Worm (Caenorhabditis elegans): ENCODE measurements around the gene R05F9.7.
A peak's percentile ranks its signal among the peaks of the same experiment; 100 is the strongest.

R05F9.7 gene

DNA sequence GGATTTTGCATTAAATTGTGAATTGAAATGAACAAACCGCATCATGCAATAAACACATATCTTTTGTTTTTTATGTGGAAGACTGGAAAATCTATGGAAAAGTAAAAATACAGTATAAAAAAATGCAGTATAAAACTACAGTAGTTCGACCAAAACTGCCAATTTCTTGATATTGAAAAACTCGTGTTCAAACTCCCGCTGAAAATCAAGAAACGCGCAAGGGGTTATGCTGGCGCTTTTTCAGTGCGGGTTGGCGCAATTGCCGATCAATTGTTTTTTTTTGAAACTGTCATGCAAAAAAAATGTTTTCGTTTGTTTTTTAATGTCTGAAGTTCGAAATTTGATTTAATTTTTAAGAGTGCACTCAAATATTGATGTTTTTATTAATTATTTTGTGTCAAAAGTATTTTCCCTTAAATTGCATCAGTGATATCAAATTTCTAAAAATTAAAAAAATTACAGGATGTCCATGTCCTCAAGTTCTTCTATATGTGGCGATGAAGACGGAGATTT lies 34.4 kb upstream of the R05F9.7 start, which contains the start of gene dnj-9 (continued):
- TF ChIP-seq zim-3 (tag; optimal IDR thresholded peaks at IDR 0.05) (no peak), pha-4 (tag; optimal IDR thresholded peaks at IDR 0.05) (peak; percentile 94), dpl-1 (GFP tag; optimal IDR thresholded peaks at IDR 0.05) (peak; percentile 97), nhr-90 (tag; optimal IDR thresholded peaks at IDR 0.05) (no peak), hlh-12 (tag; optimal IDR thresholded peaks at IDR 0.05) (no peak), dox-1 (GFP tag; IDR thresholded peaks at IDR 0.05) (peak; percentile 95), F37B4.10 (GFP tag; IDR thresholded peaks at IDR 0.05) (no peak), nfya-1 (tag; optimal IDR thresholded peaks at IDR 0.05; ENCODE audit: borderline replicate concordance, insufficient read depth) (no peak), attf-6 (GFP tag; IDR thresholded peaks at IDR 0.05) (peak; percentile 73), nhr-120 (GFP tag; IDR thresholded peaks at IDR 0.05) (no peak), snpc-4 (GFP tag; optimal IDR thresholded peaks at IDR 0.05) (peak; percentile 74), snpc-4 (tag; optimal IDR thresholded peaks at IDR 0.05) (peak in 3 of 4 experiments; percentile 82 to 86 (median 84)), lin-26 (GFP tag; IDR thresholded peaks at IDR 0.05) (peak; percentile 40; the same call in 1 of the 2 replicates), nhr-27 (tag; optimal IDR thresholded peaks at IDR 0.05) (peak; percentile 41), hmg-1.2 (GFP tag; IDR thresholded peaks at IDR 0.05) (peak; percentile 73), mes-4 (tag; optimal IDR thresholded peaks at IDR 0.05) (peak; percentile 34), let-607 (tag; optimal IDR thresholded peaks at IDR 0.05) (peak; percentile 41 to 82), rec-8 (tag; optimal IDR thresholded peaks at IDR 0.05) (peak in 1 of 2 experiments; percentile 21), madf-10 (tag; optimal IDR thresholded peaks at IDR 0.05) (peak; percentile 71), Y95B8A.8 (GFP tag; IDR thresholded peaks at IDR 0.05) (peak; percentile 77; the same call in 1 of the 2 replicates), nfya-2 (GFP tag; IDR thresholded peaks at IDR 0.05) (no peak), mcd-1 (GFP tag; IDR thresholded peaks at IDR 0.05) (peak; percentile 93), attf-5 (GFP tag; optimal IDR thresholded peaks at IDR 0.05) (peak; percentile 95), lir-1 (GFP tag; conservative IDR thresholded peaks at IDR 0.05) (peak; percentile 78), F23B12.7 (tag; optimal IDR thresholded peaks at IDR 0.05; ENCODE audit: insufficient read depth) (peak; percentile 92), egrh-3 (GFP tag; IDR thresholded peaks at IDR 0.05) (no peak), egl-44 (GFP tag; IDR thresholded peaks at IDR 0.05) (peak; percentile 82; the same call in 1 of the 2 replicates), F33H1.4 (GFP tag; IDR thresholded peaks at IDR 0.05) (peak; percentile 84), madf-8 (GFP tag; conservative IDR thresholded peaks at IDR 0.05) (peak; percentile 79), ztf-18 (tag; optimal IDR thresholded peaks at IDR 0.05) (peak; percentile 99)

DNA sequence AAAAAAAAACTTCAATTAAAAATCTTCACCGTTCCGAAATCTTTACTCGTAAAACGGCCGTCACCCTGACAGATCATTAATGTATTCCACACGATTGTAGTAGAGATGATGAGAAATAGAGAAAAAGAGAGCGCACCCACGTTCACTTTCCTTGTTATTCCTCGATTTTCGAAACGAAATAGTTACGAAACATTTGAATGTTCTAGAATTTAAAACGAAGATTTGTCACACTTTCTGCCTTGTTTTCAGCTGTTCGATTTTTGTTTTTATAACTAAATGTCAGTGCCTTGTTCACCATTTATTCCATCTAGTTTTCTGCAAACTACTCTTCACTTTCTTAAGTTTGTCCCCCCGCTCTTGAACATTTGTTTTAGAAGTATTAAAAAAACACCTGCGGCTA lies 31.3 kb upstream of the R05F9.7 start:
- TF ChIP-seq snpc-1.1 (tag; optimal IDR thresholded peaks at IDR 0.05; ENCODE audit: insufficient read depth) (no peak), cebp-1 (GFP tag; IDR thresholded peaks at IDR 0.05) (no peak), cebp-1 (tag; optimal IDR thresholded peaks at IDR 0.05) (peak; percentile 66)

ce11 chrII:4855489-4855888 lies 30.6 kb upstream of the R05F9.7 start:
- TF ChIP-seq let-526 (GFP tag; IDR thresholded peaks at IDR 0.05) (no peak), F39B2.1 (GFP tag; IDR thresholded peaks at IDR 0.05) (no peak), K11D2.4 (GFP tag; IDR thresholded peaks at IDR 0.05) (0 out of 2 replicates have a peak, but pooled peaks have one; percentile 19)

Measured in whole organism, young adult.